Worm (Caenorhabditis elegans): ENCODE data around the gene R07E5.7.

ce11 chrIII:4439493-4439983, 20.6 kb upstream of the R07E5.7 start, which contains the start of gene C28A5.2:
- TF ChIP-seq unc-130 (GFP tag; optimal IDR thresholded peaks at IDR 0.05) = no peak
- no peak for TF ChIP-seq nhr-25 (tag; optimal IDR thresholded peaks at IDR 0.05; ENCODE audit: borderline replicate concordance, insufficient read depth)
- no peak for TF ChIP-seq ztf-11 (tag; optimal IDR thresholded peaks at IDR 0.05)
- no peak for TF ChIP-seq unc-62 (GFP tag; optimal IDR thresholded peaks at IDR 0.05 in 1 of 2)
- TF ChIP-seq unc-62 (tag; optimal IDR thresholded peaks at IDR 0.05) = no peak
- no peak for TF ChIP-seq hif-1 (tag; optimal IDR thresholded peaks at IDR 0.05)
- no peak for TF ChIP-seq T20F7.1 (GFP tag; optimal IDR thresholded peaks at IDR 0.05)
